Fruit fly (Drosophila melanogaster) whole organism, embryonic: ENCODE data around the gene Lsp1alpha.

ENCODE experiments used
- BtbVII ChIP-seq: fragments of 200-800 bp; sonication (Bioruptor generic); optimal IDR thresholded peaks from 3 replicates; lab custom pipeline; 2017; ENCODE audit warnings: missing biosample characterization, mild to moderate bottlenecking, missing genetic modification characterization
- CG10321 ChIP-seq: fragments of 200-800 bp; sonication (Bioruptor generic); IDR thresholded peaks from 2 replicates; pipeline ENCODE4 v1.3.6; 2022; ENCODE audit warnings: missing biosample characterization, missing genetic modification characterization
- CG10979 ChIP-seq: fragments of 200-800 bp; sonication (Bioruptor generic); optimal IDR thresholded peaks from 2 replicates; lab custom pipeline; 2018; ENCODE audit warnings: missing biosample characterization, mild to moderate bottlenecking, missing genetic modification characterization, moderate library complexity
- CG12391 ChIP-seq: fragments of 200-800 bp; sonication (Bioruptor generic); optimal IDR thresholded peaks from 3 replicates; lab custom pipeline; 2018; ENCODE audit warnings: missing biosample characterization, mild to moderate bottlenecking, missing genetic modification characterization, moderate library complexity
- CG13287 ChIP-seq: fragments of 200-800 bp; sonication (Bioruptor generic); IDR thresholded peaks from 2 replicates; pipeline ENCODE4 v1.3.6; 2022; ENCODE audit warnings: missing biosample characterization, missing genetic modification characterization; ENCODE audit not compliant: partially characterized antibody
- CG18011 ChIP-seq: fragments of 200-800 bp; sonication (Bioruptor generic); optimal IDR thresholded peaks from 2 replicates; lab custom pipeline; 2017; ENCODE audit warnings: missing biosample characterization, missing genetic modification characterization, mild to moderate bottlenecking, moderate library complexity, missing genotype
- CG18476 ChIP-seq: fragments of 200-800 bp; sonication (Bioruptor generic); optimal IDR thresholded peaks from 2 replicates; lab custom pipeline; 2016; ENCODE audit warnings: missing biosample characterization, mild to moderate bottlenecking, missing genetic modification characterization
- CG31441 ChIP-seq: fragments of 200-800 bp; sonication (Bioruptor generic); IDR thresholded peaks from 2 replicates; pipeline ENCODE4 v1.3.6; 2022; ENCODE audit warnings: missing biosample characterization, missing genetic modification characterization
- CG32772 ChIP-seq: fragments of 200-800 bp; sonication (Bioruptor generic); IDR thresholded peaks from 2 replicates; pipeline ENCODE4 v1.3.6; 2022; ENCODE audit warnings: missing biosample characterization, missing genetic modification characterization
- CG43689 ChIP-seq: fragments of 200-800 bp; sonication (Bioruptor generic); IDR thresholded peaks from 2 replicates; pipeline ENCODE4 v1.3.6; 2022; ENCODE audit warnings: missing biosample characterization, missing genetic modification characterization
- CG7839 ChIP-seq: fragments of 200-800 bp; sonication (Bioruptor generic); optimal IDR thresholded peaks from 3 replicates; lab custom pipeline; 2018; ENCODE audit warnings: missing biosample characterization, mild to moderate bottlenecking, missing genetic modification characterization, moderate library complexity
- CG8924 ChIP-seq: fragments of 200-800 bp; optimal IDR thresholded peaks from 3 replicates; lab custom pipeline; 2019; ENCODE audit warnings: missing biosample characterization, mild to moderate bottlenecking, missing genetic modification characterization, moderate library complexity
- CG9932 ChIP-seq: fragments of 200-800 bp; sonication (Bioruptor generic); IDR thresholded peaks from 2 replicates; pipeline ENCODE4 v1.3.6; 2022; ENCODE audit warnings: missing biosample characterization, missing genetic modification characterization
- CTCF ChIP-seq: fragments of 200-800 bp; sonication (Bioruptor generic); optimal IDR thresholded peaks from 2 replicates; lab custom pipeline; 2017; ENCODE audit warnings: missing biosample characterization, mild to moderate bottlenecking, missing genetic modification characterization, moderate library complexity
- Dp ChIP-seq: fragments of 200-800 bp; sonication (Bioruptor generic); optimal IDR thresholded peaks from 2 replicates; lab custom pipeline; 2018; ENCODE audit warnings: missing biosample characterization, mild to moderate bottlenecking, missing genetic modification characterization, moderate library complexity
- Hmx ChIP-seq: fragments of 200-800 bp; sonication (Bioruptor generic); optimal IDR thresholded peaks from 2 replicates; lab custom pipeline; 2016; ENCODE audit warnings: missing biosample characterization, missing genetic modification characterization
- Ptx1 ChIP-seq: fragments of 200-800 bp; sonication (Bioruptor generic); IDR thresholded peaks from 2 replicates; pipeline ENCODE4 v1.3.6; 2022; ENCODE audit warnings: missing biosample characterization, missing genetic modification characterization
- Xrp1 ChIP-seq: fragments of 200-800 bp; sonication (Bioruptor generic); IDR thresholded peaks from 2 replicates; pipeline ENCODE4 v1.3.6; 2022; ENCODE audit warnings: missing biosample characterization, missing genetic modification characterization
- dm ChIP-seq: fragments of 200-800 bp; sonication (Bioruptor generic); optimal IDR thresholded peaks from 3 replicates; lab custom pipeline; 2016; ENCODE audit warnings: missing biosample characterization, missing genetic modification characterization
- lilli ChIP-seq: fragments of 200-800 bp; sonication (Bioruptor generic); optimal IDR thresholded peaks from 3 replicates; lab custom pipeline; 2016; ENCODE audit warnings: missing biosample characterization, missing genetic modification characterization
- lmd ChIP-seq: fragments of 200-800 bp; sonication (Bioruptor generic); IDR thresholded peaks from 2 replicates; pipeline ENCODE4 v1.3.6; 2022; ENCODE audit warnings: missing biosample characterization, missing genetic modification characterization
- org-1 ChIP-seq: fragments of 200-800 bp; sonication (Bioruptor generic); optimal IDR thresholded peaks from 2 replicates; lab custom pipeline; 2017; ENCODE audit warnings: missing biosample characterization, missing genetic modification characterization
- pita ChIP-seq: fragments of 200-800 bp; sonication (Bioruptor generic); optimal IDR thresholded peaks from 2 replicates; lab custom pipeline; 2017; ENCODE audit warnings: missing biosample characterization, mild to moderate bottlenecking, missing genetic modification characterization
- prd ChIP-seq, 3 experiments: fragments of >200 bp in 2 of 3; fragments of 200-800 bp in 1 of 3; sonication (Bioruptor generic) in 1 of 3; optimal IDR thresholded peaks in 2 of 3; IDR thresholded peaks in 1 of 3; 2 replicates in 2 of 3; 3 replicates in 1 of 3; pipeline versions ENCODE4 v1.3.6 to Lab custom; 2017 to 2022; ENCODE audit warnings: missing biosample characterization in 1 of 3, missing genetic modification characterization in 1 of 3
- seq ChIP-seq: fragments of 200-800 bp; sonication (Bioruptor generic); IDR thresholded peaks from 2 replicates; pipeline ENCODE4 v1.3.6; 2022; ENCODE audit warnings: missing biosample characterization, missing genetic modification characterization
- tx ChIP-seq: fragments of 200-800 bp; sonication (Bioruptor generic); optimal IDR thresholded peaks from 2 replicates; lab custom pipeline; 2016; ENCODE audit warnings: missing biosample characterization, missing genetic modification characterization

Lsp1alpha gene

DNA sequence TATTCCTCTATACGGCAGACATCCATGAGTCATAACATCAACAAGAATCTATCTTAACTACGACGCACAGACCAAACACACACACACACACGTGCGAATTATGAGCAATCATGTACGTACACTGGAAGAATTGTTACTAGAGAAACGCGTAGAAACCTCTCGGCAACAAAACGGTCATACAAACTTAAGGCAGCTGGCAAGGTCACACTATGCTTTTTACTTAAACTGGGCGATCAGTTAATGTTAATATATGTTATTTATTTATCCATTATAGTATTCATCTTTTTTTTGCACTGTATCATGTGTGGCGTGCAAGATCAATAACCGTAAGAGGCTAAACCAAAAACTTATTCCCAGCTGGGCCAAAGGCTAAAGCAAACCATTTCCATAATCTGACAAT lies 49.1 kb downstream of the Lsp1alpha start (continued):
- TF ChIP-seq CG18011 (GFP tag; lab: Kevin White, UChicago), result no peak
- peak; percentile 2 for TF ChIP-seq CG18476 (GFP tag; lab: Kevin White, UChicago)
- peak; percentile 20 for TF ChIP-seq CG8924 (tag; lab: Kevin White, UChicago)
- TF ChIP-seq pita (GFP tag; lab: Kevin White, UChicago), result no peak
- TF ChIP-seq lilli (GFP tag; lab: Kevin White, UChicago), result peak; percentile 3
- TF ChIP-seq prd (optimal IDR thresholded peaks at IDR 0.05; lab: Kevin White, UChicago), result no peak
- 0 out of 3 replicates have a peak, but pooled peaks have one; percentile 5 for TF ChIP-seq prd (GFP tag; IDR thresholded peaks at IDR 0.05; lab: Robert Waterston, UW)
- TF ChIP-seq CG10979 (tag; lab: Kevin White, UChicago), result peak; percentile 5
- TF ChIP-seq CG13287 (GFP tag; lab: Robert Waterston, UW), result no peak
- no peak for TF ChIP-seq CG10321
- TF ChIP-seq lmd (GFP tag; lab: Robert Waterston, UW), result peak; percentile 8; the same call in 1 of the 2 replicates
- 0 out of 2 replicates have a peak, but pooled peaks have one; percentile 7 for TF ChIP-seq CG43689 (GFP tag; lab: Robert Waterston, UW)
- 0 out of 2 replicates have a peak, but pooled peaks have one; percentile 22 for TF ChIP-seq CG32772 (GFP tag; lab: Robert Waterston, UW)
- no peak for TF ChIP-seq BtbVII (GFP tag; lab: Kevin White, UChicago)
- TF ChIP-seq CG31441 (GFP tag; lab: Robert Waterston, UW), result 0 out of 2 replicates have a peak, but pooled peaks have one; percentile 29
- TF ChIP-seq Ptx1 (GFP tag; lab: Robert Waterston, UW), result 0 out of 2 replicates have a peak, but pooled peaks have one; percentile 21
- TF ChIP-seq Hmx (GFP tag; lab: Kevin White, UChicago), result no peak
- TF ChIP-seq CG9932 (GFP tag; lab: Robert Waterston, UW), result peak; percentile 36; the same call in 1 of the 2 replicates
- TF ChIP-seq tx (GFP tag; lab: Kevin White, UChicago), result no peak
- TF ChIP-seq dm (GFP tag; lab: Kevin White, UChicago), result no peak
- no peak for TF ChIP-seq Dp
- TF ChIP-seq CG7839 (tag; lab: Kevin White, UChicago), result peak; percentile 49
- TF ChIP-seq CG12391 (tag; lab: Kevin White, UChicago), result peak; percentile 3
- no peak for TF ChIP-seq Xrp1
- TF ChIP-seq org-1 (GFP tag; lab: Kevin White, UChicago), result peak; percentile 9

DNA sequence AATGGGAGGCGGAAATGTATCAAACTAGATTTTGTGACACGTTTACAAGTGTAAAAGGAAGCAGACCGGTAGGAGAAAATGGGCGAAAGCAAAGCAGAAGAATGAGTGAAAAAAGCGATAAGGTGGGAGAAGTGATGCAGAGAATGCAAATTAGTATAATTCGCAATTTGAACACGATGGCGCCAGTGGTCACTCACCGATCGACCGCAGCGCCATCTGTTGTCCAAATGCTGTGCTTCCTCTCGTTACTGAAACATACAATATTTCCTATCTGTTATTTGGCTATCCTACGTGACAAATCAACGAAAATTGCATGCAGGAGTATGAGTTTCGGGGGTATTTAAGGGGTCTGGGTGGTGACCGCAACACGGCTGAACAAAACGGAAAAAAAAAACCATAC lies 50.7 kb downstream of the Lsp1alpha start:
- TF ChIP-seq seq (no peak), CTCF (GFP tag; lab: Kevin White, UChicago) (peak; percentile 82)
- TF ChIP-seq, all 482 proteins: peak for 1
